Fruit fly (Drosophila melanogaster) whole organism, pupa: ENCODE data around the gene CG32459.

Experiments used
- CG10348 ChIP-seq: fragments of 200-800 bp; sonication (Bioruptor generic); IDR thresholded peaks from 2 replicates; pipeline ENCODE4 v1.3.6; 2022; ENCODE audit warnings: missing biosample characterization, missing genetic modification characterization
- CG12605 ChIP-seq: fragments of 200-800 bp; sonication (Bioruptor generic); IDR thresholded peaks from 2 replicates; pipeline ENCODE4 v1.3.6; 2022; ENCODE audit warnings: missing biosample characterization, missing genetic modification characterization
- CG13204 ChIP-seq: fragments of 200-800 bp; sonication (Bioruptor generic); optimal IDR thresholded peaks from 2 replicates; lab custom pipeline; 2018; ENCODE audit warnings: missing biosample characterization, mild to moderate bottlenecking, missing genetic modification characterization, moderate library complexity
- CG14655 ChIP-seq: fragments of 200-800 bp; sonication (Bioruptor generic); optimal IDR thresholded peaks from 3 replicates; lab custom pipeline; 2017; ENCODE audit warnings: mild to moderate bottlenecking, missing biosample characterization, missing genetic modification reagents, missing genetic modification characterization
- CG15710 ChIP-seq: fragments of 200-800 bp; sonication (Bioruptor generic); optimal IDR thresholded peaks from 2 replicates; lab custom pipeline; 2018; ENCODE audit warnings: missing biosample characterization, mild to moderate bottlenecking, missing genetic modification characterization, moderate library complexity
- CG17806 ChIP-seq: fragments of 200-800 bp; sonication (Bioruptor generic); optimal IDR thresholded peaks from 2 replicates; lab custom pipeline; 2018; ENCODE audit warnings: missing biosample characterization, mild to moderate bottlenecking, missing genetic modification characterization, moderate library complexity
- CG32121 ChIP-seq: fragments of 200-800 bp; sonication (Bioruptor generic); IDR thresholded peaks from 2 replicates; pipeline ENCODE4 v1.3.6; 2022; ENCODE audit warnings: missing biosample characterization, missing genetic modification characterization
- CG34367 ChIP-seq: fragments of 200-800 bp; sonication (Bioruptor generic); optimal IDR thresholded peaks from 2 replicates; lab custom pipeline; 2018; ENCODE audit warnings: missing biosample characterization, mild to moderate bottlenecking, missing genetic modification characterization
- CG4496 ChIP-seq: fragments of 200-800 bp; sonication (Bioruptor generic); IDR thresholded peaks from 3 replicates; pipeline ENCODE4 v1.3.6; 2022; ENCODE audit warnings: missing biosample characterization, missing genetic modification characterization
- CG8159 ChIP-seq: fragments of 200-800 bp; sonication (Bioruptor generic); optimal IDR thresholded peaks from 3 replicates; lab custom pipeline; 2018; ENCODE audit warnings: missing biosample characterization, mild to moderate bottlenecking, missing genetic modification characterization, moderate library complexity
- CG8301 ChIP-seq: fragments of 200-800 bp; sonication (Bioruptor generic); optimal IDR thresholded peaks from 2 replicates; lab custom pipeline; 2018; ENCODE audit warnings: missing biosample characterization, mild to moderate bottlenecking, missing genetic modification characterization
- CG9948 ChIP-seq: fragments of 200-800 bp; sonication (Bioruptor generic); optimal IDR thresholded peaks from 2 replicates; lab custom pipeline; 2018; ENCODE audit warnings: missing biosample characterization, mild to moderate bottlenecking, missing genetic modification characterization, moderate library complexity
- D1 ChIP-seq: fragments of 200-800 bp; sonication (Bioruptor generic); optimal IDR thresholded peaks from 2 replicates; lab custom pipeline; 2018; ENCODE audit warnings: missing biosample characterization, mild to moderate bottlenecking, missing genetic modification characterization, moderate library complexity
- EcR ChIP-seq: fragments of 200-800 bp; sonication (Bioruptor generic); optimal IDR thresholded peaks from 3 replicates; lab custom pipeline; 2019; ENCODE audit warnings: missing biosample characterization, missing genetic modification characterization, mild to moderate bottlenecking, moderate library complexity, missing genetic modification reagents
- Ets98B ChIP-seq: fragments of 200-800 bp; sonication (Bioruptor generic); IDR thresholded peaks from 2 replicates; pipeline ENCODE4 v1.3.6; 2022; ENCODE audit warnings: missing biosample characterization, missing genetic modification characterization
- Pif1A ChIP-seq: fragments of 200-800 bp; sonication (Bioruptor generic); optimal IDR thresholded peaks from 3 replicates; lab custom pipeline; 2016; ENCODE audit warnings: missing biosample characterization, missing genetic modification characterization
- Pif1B ChIP-seq: fragments of 200-800 bp; sonication (Bioruptor generic); optimal IDR thresholded peaks from 3 replicates; lab custom pipeline; 2016; ENCODE audit warnings: missing biosample characterization, missing genetic modification characterization
- Snoo ChIP-seq: fragments of 200-800 bp; sonication (Bioruptor generic); optimal IDR thresholded peaks from 3 replicates; lab custom pipeline; 2017; ENCODE audit warnings: missing biosample characterization, mild to moderate bottlenecking, missing genetic modification characterization, inconsistent platforms
- fd96Ca ChIP-seq: fragments of 200-800 bp; sonication (Bioruptor generic); IDR thresholded peaks from 3 replicates; pipeline ENCODE4 v1.3.6; 2022; ENCODE audit warnings: missing biosample characterization, missing genetic modification characterization
- gl ChIP-seq: fragments of 200-800 bp; sonication (Bioruptor generic); optimal IDR thresholded peaks from 2 replicates; lab custom pipeline; 2018; ENCODE audit warnings: missing biosample characterization, mild to moderate bottlenecking, missing genetic modification characterization
- rn ChIP-seq: fragments of 200-800 bp; sonication (Bioruptor generic); IDR thresholded peaks from 2 replicates; pipeline ENCODE4 v1.3.6; 2022; ENCODE audit warnings: missing biosample characterization, missing genetic modification characterization

Gene CG32459

DNA sequence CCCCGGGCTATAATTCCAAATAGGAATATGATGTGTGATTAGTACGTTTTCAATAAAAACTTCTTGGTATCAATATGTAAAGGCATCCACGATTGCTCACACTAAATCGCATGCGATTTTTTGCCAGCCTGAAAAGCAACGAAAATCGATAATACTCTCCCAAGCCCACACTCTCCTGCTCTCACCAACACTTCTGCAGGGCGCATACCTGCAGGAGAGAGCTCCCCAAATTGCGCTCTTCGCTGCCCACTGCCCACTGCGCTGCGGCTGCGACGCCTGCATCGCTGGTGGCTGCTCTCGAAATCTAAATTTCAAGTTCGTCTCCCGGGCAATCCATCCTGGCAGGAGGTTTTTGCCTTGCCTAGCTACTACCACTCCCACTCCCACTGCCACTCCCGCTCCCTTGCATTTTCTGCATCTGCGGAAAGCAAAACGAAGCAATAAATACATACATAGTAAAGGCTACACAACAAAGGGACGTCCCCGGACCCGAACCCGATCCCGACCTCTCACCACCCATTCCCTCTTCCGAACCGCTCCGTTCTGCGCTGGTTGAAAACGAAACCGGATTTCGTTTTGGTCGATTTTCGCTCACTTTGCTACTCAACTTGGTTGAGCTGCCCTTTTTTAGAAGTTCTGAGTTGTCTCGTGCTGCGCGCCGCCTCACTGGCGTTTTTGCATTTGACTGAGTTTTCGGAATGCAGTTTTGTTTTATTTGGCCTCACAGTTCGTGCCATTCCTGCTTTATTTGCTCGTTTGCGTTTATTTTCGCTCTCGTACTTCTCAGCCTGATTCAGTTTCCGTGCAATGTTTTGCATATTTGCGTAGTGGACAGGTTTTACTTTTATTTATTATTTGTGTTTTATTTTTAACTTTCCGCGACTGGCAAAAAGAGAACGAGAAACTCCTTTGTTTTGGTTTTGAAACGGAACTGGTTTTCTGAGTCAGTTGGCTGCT is 4.4 kb downstream of the CG32459 start:
- TF ChIP-seq gl (tag; lab: Kevin White, UChicago) = peak; percentile 97
- TF ChIP-seq CG9948 (tag; lab: Kevin White, UChicago) = peak; percentile 75
- TF ChIP-seq Pif1B (GFP tag; lab: Kevin White, UChicago) = peak; percentile 81
- peak; percentile 73 for TF ChIP-seq Snoo (tag; lab: Kevin White, UChicago)
- peak; percentile 74 for TF ChIP-seq CG17806 (tag; lab: Kevin White, UChicago)
- TF ChIP-seq Ets98B = no peak
- peak; percentile 90 for TF ChIP-seq CG13204 (GFP tag; lab: Kevin White, UChicago)
- TF ChIP-seq CG34367 (tag; lab: Kevin White, UChicago) = peak; percentile 86
- peak; percentile 80 for TF ChIP-seq Pif1A (GFP tag; lab: Kevin White, UChicago)
- TF ChIP-seq CG8159 (tag; lab: Kevin White, UChicago) = peak; percentile 88
- TF ChIP-seq CG14655 = peak; percentile 63
- TF ChIP-seq D1 (tag; lab: Kevin White, UChicago) = peak; percentile 69
- TF ChIP-seq fd96Ca (GFP tag; lab: Robert Waterston, UW) = peak; percentile 54; the same call in 2 of the 3 replicates
- peak; percentile 77 for TF ChIP-seq CG12605 (GFP tag; lab: Robert Waterston, UW)
- peak; percentile 83 for TF ChIP-seq CG15710 (tag; lab: Kevin White, UChicago)
- TF ChIP-seq CG32121 (GFP tag; lab: Robert Waterston, UW) = peak; percentile 29
- no peak for TF ChIP-seq rn (GFP tag; lab: Robert Waterston, UW)
- peak; percentile 23 for TF ChIP-seq CG8301
- TF ChIP-seq EcR (GFP tag; lab: Kevin White, UChicago) = peak; percentile 91
- peak; percentile 60 for TF ChIP-seq CG4496 (GFP tag; lab: Robert Waterston, UW)
- TF ChIP-seq CG10348 (GFP tag; lab: Robert Waterston, UW) = no peak
- TF ChIP-seq, all 21 proteins: peak for 18

DNA sequence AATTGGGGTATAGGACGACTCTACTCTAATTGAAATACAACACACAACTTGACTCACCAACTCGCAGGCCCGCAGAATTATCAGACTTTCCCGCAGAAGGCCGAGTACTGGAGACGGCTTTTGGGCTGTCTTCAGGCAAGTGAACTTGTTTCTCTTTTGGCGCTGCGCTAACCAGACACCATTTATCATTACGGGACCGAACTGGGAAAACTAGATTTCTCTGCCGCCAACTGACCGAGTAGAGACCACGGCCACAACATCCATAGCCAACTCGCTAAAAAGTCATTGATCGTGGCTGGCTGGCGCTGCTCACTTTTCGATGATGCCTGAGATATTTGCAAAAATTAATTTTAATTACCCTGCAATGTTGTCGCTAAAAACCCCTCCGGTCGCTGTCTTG is 6.9 kb downstream of the CG32459 start:
- TF ChIP-seq rn (GFP tag; lab: Robert Waterston, UW) (no peak), CG9948 (tag; lab: Kevin White, UChicago) (no peak), CG17806 (tag; lab: Kevin White, UChicago) (no peak), EcR (GFP tag; lab: Kevin White, UChicago) (peak; percentile 64), CG10348 (GFP tag; lab: Robert Waterston, UW) (no peak), D1 (tag; lab: Kevin White, UChicago) (no peak), Pif1B (GFP tag; lab: Kevin White, UChicago) (no peak), CG34367 (tag; lab: Kevin White, UChicago) (no peak), Pif1A (GFP tag; lab: Kevin White, UChicago) (no peak), CG4496 (GFP tag; lab: Robert Waterston, UW) (0 out of 3 replicates have a peak, but pooled peaks have one; percentile 45), CG8159 (tag; lab: Kevin White, UChicago) (no peak), CG14655 (no peak), CG13204 (GFP tag; lab: Kevin White, UChicago) (no peak), fd96Ca (GFP tag; lab: Robert Waterston, UW) (no peak), CG32121 (GFP tag; lab: Robert Waterston, UW) (no peak), Snoo (tag; lab: Kevin White, UChicago) (no peak)

DNA sequence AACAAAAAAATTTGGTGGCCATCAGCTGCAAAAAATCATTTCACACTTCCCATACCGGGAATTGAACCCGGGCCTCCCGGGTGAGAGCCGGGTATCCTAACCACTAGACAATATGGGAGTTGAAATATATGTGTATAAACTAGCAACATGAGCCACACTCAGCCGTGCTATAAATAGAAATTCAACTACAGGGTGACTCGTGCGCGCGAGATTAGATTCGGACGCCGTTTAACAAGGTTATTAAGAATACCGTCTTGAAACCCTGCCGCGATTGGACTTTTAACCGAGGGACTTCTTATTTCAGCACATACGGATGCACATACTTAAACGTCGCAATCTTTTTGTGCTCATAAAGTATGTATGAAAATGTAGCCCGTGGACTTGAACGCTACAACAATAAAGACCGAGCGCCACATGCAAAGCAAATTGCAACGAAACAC is 8.2 kb downstream of the CG32459 start:
- TF ChIP-seq fd96Ca (GFP tag; lab: Robert Waterston, UW) (0 out of 3 replicates have a peak, but pooled peaks have one; percentile 27), CG14655 (no peak), Snoo (tag; lab: Kevin White, UChicago) (peak; percentile 3), gl (tag; lab: Kevin White, UChicago) (peak; percentile 64), D1 (tag; lab: Kevin White, UChicago) (no peak), CG8159 (tag; lab: Kevin White, UChicago) (peak; percentile 11), CG13204 (GFP tag; lab: Kevin White, UChicago) (peak; percentile 24), EcR (GFP tag; lab: Kevin White, UChicago) (peak; percentile 16), CG17806 (tag; lab: Kevin White, UChicago) (no peak), CG12605 (GFP tag; lab: Robert Waterston, UW) (peak; percentile 33; the same call in 1 of the 2 replicates), Pif1B (GFP tag; lab: Kevin White, UChicago) (no peak), CG15710 (tag; lab: Kevin White, UChicago) (no peak), CG34367 (tag; lab: Kevin White, UChicago) (no peak), CG8301 (no peak), CG4496 (GFP tag; lab: Robert Waterston, UW) (0 out of 3 replicates have a peak, but pooled peaks have one; percentile 41), Ets98B (peak; percentile 26; the same call in 1 of the 2 replicates), rn (GFP tag; lab: Robert Waterston, UW) (no peak), CG32121 (GFP tag; lab: Robert Waterston, UW) (no peak), Pif1A (GFP tag; lab: Kevin White, UChicago) (no peak), CG9948 (tag; lab: Kevin White, UChicago) (no peak), CG10348 (GFP tag; lab: Robert Waterston, UW) (no peak)

DNA sequence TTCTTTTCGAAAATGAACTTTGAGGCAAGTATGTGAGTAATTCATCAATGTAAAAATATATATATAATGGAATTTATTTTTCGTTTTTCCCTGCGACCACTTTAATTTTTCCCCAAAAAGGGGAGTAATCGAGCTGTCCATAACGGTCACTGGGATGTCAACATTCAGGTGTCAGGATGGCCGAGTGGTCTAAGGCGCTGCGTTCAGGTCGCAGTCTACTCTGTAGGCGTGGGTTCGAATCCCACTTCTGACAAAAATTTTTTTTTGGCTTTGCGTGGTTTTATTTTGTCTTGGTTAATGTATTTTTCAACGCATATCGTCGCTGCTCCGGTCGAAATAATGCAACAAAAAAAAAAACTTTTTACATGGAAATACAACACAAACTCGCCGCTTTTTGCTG is 12.8 kb downstream of the CG32459 start:
- no peak for TF ChIP-seq CG9948 (tag; lab: Kevin White, UChicago)
- TF ChIP-seq rn (GFP tag; lab: Robert Waterston, UW) = no peak
- no peak for TF ChIP-seq CG13204 (GFP tag; lab: Kevin White, UChicago)
- TF ChIP-seq Pif1A (GFP tag; lab: Kevin White, UChicago) = no peak
- no peak for TF ChIP-seq CG8159 (tag; lab: Kevin White, UChicago)
- no peak for TF ChIP-seq fd96Ca (GFP tag; lab: Robert Waterston, UW)
- no peak for TF ChIP-seq gl (tag; lab: Kevin White, UChicago)
- no peak for TF ChIP-seq Snoo (tag; lab: Kevin White, UChicago)
- TF ChIP-seq CG15710 (tag; lab: Kevin White, UChicago) = no peak
